Fruit fly (Drosophila melanogaster) whole organism, pupa: Measurements from ENCODE around the gene Xport-B.

Experiments used
- CG14655 ChIP-seq: fragments of 200-800 bp; sonication (Bioruptor generic); optimal IDR thresholded peaks from 3 replicates; lab custom pipeline; 2017; ENCODE audit warnings: mild to moderate bottlenecking, missing biosample characterization, missing genetic modification reagents, missing genetic modification characterization
- CG8159 ChIP-seq: fragments of 200-800 bp; sonication (Bioruptor generic); optimal IDR thresholded peaks from 3 replicates; lab custom pipeline; 2018; ENCODE audit warnings: missing biosample characterization, mild to moderate bottlenecking, missing genetic modification characterization, moderate library complexity
- fd96Ca ChIP-seq: fragments of 200-800 bp; sonication (Bioruptor generic); IDR thresholded peaks from 3 replicates; pipeline ENCODE4 v1.3.6; 2022; ENCODE audit warnings: missing biosample characterization, missing genetic modification characterization
- gl ChIP-seq: fragments of 200-800 bp; sonication (Bioruptor generic); optimal IDR thresholded peaks from 2 replicates; lab custom pipeline; 2018; ENCODE audit warnings: missing biosample characterization, mild to moderate bottlenecking, missing genetic modification characterization

- TF ChIP-seq gl (tag; lab: Kevin White, UChicago), result no peak
- no peak for TF ChIP-seq CG8159 (tag; lab: Kevin White, UChicago)
- no peak for TF ChIP-seq CG14655
- no peak for TF ChIP-seq fd96Ca (GFP tag; lab: Robert Waterston, UW)
These were observed 4.2 kb downstream of the Xport-B start for dm6 chr3R:19911030-19911429.
